Worm (Caenorhabditis elegans): Measurements from ENCODE around the gene arl-8.

- no peak for TF ChIP-seq C08G9.2 (tag; optimal IDR thresholded peaks at IDR 0.05)
- no peak for TF ChIP-seq sox-4 (tag; optimal IDR thresholded peaks at IDR 0.05)
- no peak for TF ChIP-seq ceh-24 (tag; optimal IDR thresholded peaks at IDR 0.05)
- no peak for TF ChIP-seq sox-2 (GFP tag; IDR thresholded peaks at IDR 0.05)
- TF ChIP-seq ceh-6 (GFP tag; optimal IDR thresholded peaks at IDR 0.05): no peak
- TF ChIP-seq ets-4 (tag; optimal IDR thresholded peaks at IDR 0.05): no peak
Measured at ce11 chrIV:14792602-14793232, 5.2 kb upstream of the arl-8 start, which contains the start of gene gdi-1.

Data from whole organism, late embryonic.